Worm (Caenorhabditis elegans) whole organism, L2 larva: ENCODE data around the gene rpb-12.
A peak's percentile ranks its signal among the peaks of the same experiment; 100 is the strongest.

Source experiments
- C34F6.9 ChIP-seq: fragments of 150-350 bp; optimal IDR thresholded peaks from 2 replicates; lab custom pipeline; 2014; ENCODE audit warnings: missing biosample characterization, missing genetic modification characterization
- Y55F3AM.14 ChIP-seq: fragments of 200-800 bp; sonication (Bioruptor generic); optimal IDR thresholded peaks from 2 replicates; lab custom pipeline; 2018; ENCODE audit warnings: mild to moderate bottlenecking, missing genetic modification characterization, missing compliant biosample characterization
- ZK546.5 ChIP-seq: sonication (generic microtip); optimal IDR thresholded peaks from 2 replicates; lab custom pipeline; 2017; ENCODE audit warnings: missing biosample characterization, missing genetic modification characterization
- alr-1 ChIP-seq: fragments of 150-350 bp; optimal IDR thresholded peaks from 2 replicates; lab custom pipeline; 2014; ENCODE audit warnings: missing biosample characterization, missing genetic modification characterization
- aly-2 ChIP-seq: fragments of 150-350 bp; optimal IDR thresholded peaks from 2 replicates; lab custom pipeline; 2014; ENCODE audit warnings: missing biosample characterization, missing genetic modification characterization
- blmp-1 ChIP-seq: sonication (generic microtip); optimal IDR thresholded peaks from 2 replicates; lab custom pipeline; 2017; ENCODE audit warnings: missing genetic modification characterization, mild to moderate bottlenecking, missing compliant biosample characterization, antibody characterized with exemption, moderate library complexity; ENCODE audit not compliant: insufficient read depth
- ceh-16 ChIP-seq: fragments of 150-350 bp; optimal IDR thresholded peaks from 2 replicates; lab custom pipeline; 2014; ENCODE audit warnings: missing biosample characterization, missing genetic modification characterization
- ceh-82 ChIP-seq: fragments of 150-350 bp; optimal IDR thresholded peaks from 2 replicates; lab custom pipeline; 2014; ENCODE audit warnings: missing biosample characterization, missing genetic modification characterization
- crh-2 ChIP-seq: sonication (generic microtip); optimal IDR thresholded peaks from 2 replicates; lab custom pipeline; 2017; ENCODE audit warnings: missing biosample characterization, missing genetic modification characterization
- dmd-4 ChIP-seq: sonication (generic microtip); optimal IDR thresholded peaks from 2 replicates; lab custom pipeline; 2017; ENCODE audit warnings: missing biosample characterization, missing genetic modification characterization
- egl-27 ChIP-seq: sonication (generic microtip); optimal IDR thresholded peaks from 3 replicates; lab custom pipeline; 2017; ENCODE audit warnings: missing biosample characterization, missing genetic modification reagents, missing genetic modification characterization
- fos-1 ChIP-seq: fragments of 150-350 bp; optimal IDR thresholded peaks from 2 replicates; lab custom pipeline; 2014; ENCODE audit warnings: missing biosample characterization, missing genetic modification characterization
- gmeb-1 ChIP-seq: fragments of 150-350 bp; optimal IDR thresholded peaks from 2 replicates; lab custom pipeline; 2014; ENCODE audit warnings: missing biosample characterization, missing genetic modification characterization
- lin-13 ChIP-seq: fragments of 150-350 bp; optimal IDR thresholded peaks from 2 replicates; lab custom pipeline; 2014; ENCODE audit warnings: missing biosample characterization, missing genetic modification reagents, missing genetic modification characterization
- lin-39 ChIP-seq: fragments of 150-350 bp; optimal IDR thresholded peaks from 2 replicates; lab custom pipeline; 2014; ENCODE audit warnings: missing biosample characterization, missing genetic modification reagents, missing genetic modification characterization
- lsy-2 ChIP-seq, 2 experiments: fragments of 150-350 bp in 1 of 2; sonication (generic microtip) in 1 of 2; optimal IDR thresholded peaks; 2 replicates each; lab custom pipeline; 2014 to 2017; ENCODE audit warnings: missing biosample characterization in 2 of 2, missing genetic modification characterization in 2 of 2
- mdl-1 ChIP-seq, 2 experiments: fragments of 150-350 bp in 1 of 2; sonication (generic microtip) in 1 of 2; optimal IDR thresholded peaks; 2 replicates each; lab custom pipeline; 2017; ENCODE audit warnings: missing biosample characterization in 2 of 2, missing genetic modification characterization in 2 of 2
- nhr-10 ChIP-seq: sonication (generic microtip); optimal IDR thresholded peaks from 2 replicates; lab custom pipeline; 2017; ENCODE audit warnings: missing biosample characterization, missing genetic modification characterization
- nhr-12 ChIP-seq: fragments of 150-350 bp; optimal IDR thresholded peaks from 2 replicates; lab custom pipeline; 2014; ENCODE audit warnings: missing biosample characterization, missing genetic modification characterization
- nhr-129 ChIP-seq: fragments of 150-350 bp; optimal IDR thresholded peaks from 2 replicates; lab custom pipeline; 2014; ENCODE audit warnings: missing biosample characterization, missing genetic modification characterization
- nhr-21 ChIP-seq: fragments of 150-350 bp; optimal IDR thresholded peaks from 2 replicates; lab custom pipeline; 2014; ENCODE audit warnings: missing biosample characterization, missing genetic modification characterization
- nhr-77 ChIP-seq: fragments of 150-350 bp; optimal IDR thresholded peaks from 2 replicates; lab custom pipeline; 2014; ENCODE audit warnings: missing biosample characterization, missing genetic modification characterization
- peb-1 ChIP-seq: fragments of 150-350 bp; optimal IDR thresholded peaks from 2 replicates; lab custom pipeline; 2014; ENCODE audit warnings: missing biosample characterization, missing genetic modification characterization
- sem-4 ChIP-seq: fragments of 150-350 bp; optimal IDR thresholded peaks from 2 replicates; lab custom pipeline; 2014; ENCODE audit warnings: missing biosample characterization, missing genetic modification reagents, missing genetic modification characterization
- sma-3 ChIP-seq: sonication (generic microtip); optimal IDR thresholded peaks from 2 replicates; lab custom pipeline; 2016; ENCODE audit warnings: missing genetic modification reagents, missing genetic modification characterization, missing compliant biosample characterization
- sma-9 ChIP-seq, 2 experiments: fragments of 150-350 bp in 1 of 2; sonication (generic microtip) in 1 of 2; optimal IDR thresholded peaks; 2 replicates each; lab custom pipeline; 2014 to 2016; ENCODE audit warnings: missing genetic modification characterization in 2 of 2, mild to moderate bottlenecking in 1 of 2, missing biosample characterization in 1 of 2, missing compliant biosample characterization in 1 of 2, missing genetic modification reagents in 1 of 2, moderate library complexity in 1 of 2
- snpc-4 ChIP-seq: fragments of 150-350 bp; optimal IDR thresholded peaks from 2 replicates; lab custom pipeline; 2014; ENCODE audit warnings: missing biosample characterization, missing genetic modification characterization
- unc-55 ChIP-seq: fragments of 150-350 bp; sonication (generic microtip); optimal IDR thresholded peaks from 3 replicates; lab custom pipeline; 2014; ENCODE audit warnings: missing biosample characterization, missing genetic modification reagents, missing genetic modification characterization
- unc-62 ChIP-seq: fragments of 150-350 bp; optimal IDR thresholded peaks from 2 replicates; lab custom pipeline; 2014; ENCODE audit warnings: missing biosample characterization, missing genetic modification reagents, missing genetic modification characterization
- zag-1 ChIP-seq: fragments of 150-350 bp; optimal IDR thresholded peaks from 2 replicates; lab custom pipeline; 2014; ENCODE audit warnings: missing biosample characterization, missing genetic modification characterization
- ztf-1 ChIP-seq: fragments of 200-800 bp; sonication (Bioruptor generic); conservative IDR thresholded peaks from 2 replicates; pipeline ENCODE4 v1.3.6; 2022; ENCODE audit warnings: missing genetic modification characterization, missing compliant biosample characterization

The rpb-12 gene

DNA sequence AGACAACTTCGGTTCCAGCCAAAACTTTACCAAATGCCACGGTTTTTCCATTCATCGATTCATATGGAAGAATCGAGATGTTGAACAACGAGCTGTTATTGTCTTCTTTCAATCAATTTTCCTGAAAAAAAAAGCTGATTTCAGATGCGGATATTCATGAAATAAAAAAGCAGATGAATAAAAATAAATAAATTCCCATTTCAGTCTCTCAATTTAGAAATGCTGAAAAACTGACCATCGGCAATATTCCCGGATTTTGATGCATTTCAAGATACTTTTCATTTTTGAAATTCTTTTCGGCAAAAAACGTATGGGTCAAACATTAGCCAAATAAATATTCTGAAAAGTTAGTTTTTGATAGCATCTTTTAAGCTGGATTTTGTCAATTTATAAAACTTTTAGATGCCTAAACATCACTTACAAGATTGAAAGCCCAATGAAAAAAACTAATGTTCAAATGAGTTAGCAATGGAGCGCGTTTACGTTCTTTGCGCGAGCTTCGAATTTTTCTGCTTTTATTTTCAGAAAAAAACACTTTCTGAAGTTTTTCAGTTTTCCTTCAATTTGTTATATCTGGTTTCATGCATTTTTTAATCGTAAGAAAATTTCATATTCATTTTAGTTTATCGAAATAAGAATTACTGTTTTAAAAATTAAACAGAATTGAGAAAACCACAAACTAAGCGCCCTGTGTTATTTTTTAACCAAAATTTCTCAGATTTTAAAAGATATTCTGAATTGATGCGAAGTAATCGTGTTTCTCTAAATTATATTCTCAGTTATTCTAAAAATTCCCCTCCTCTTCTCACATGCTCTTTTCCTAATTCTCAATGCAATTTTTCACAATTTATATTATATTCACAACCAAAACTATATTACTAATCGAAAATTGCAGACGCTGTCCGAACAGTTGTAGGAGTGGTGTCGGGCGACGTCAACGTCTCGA, 42.3 kb downstream of the rpb-12 start, which contains the start of the genes C01F6.14 and fem-3:
Gene C01F6.14, minus strand, starts transcription at position 51 of the 946 bp plus-strand sequence.
Gene fem-3, plus strand, starts transcription at position 896 of the 946 bp plus-strand sequence.
- no peak for TF ChIP-seq Y55F3AM.14 (GFP tag; lab: Kevin White, UChicago)
- peak; percentile 15 for TF ChIP-seq crh-2 (tag; lab: Kevin White, UChicago)
- TF ChIP-seq sma-9 (GFP tag; optimal IDR thresholded peaks at IDR 0.05; lab: Kevin White, UChicago): no peak
- no peak for TF ChIP-seq sma-9 (tag; optimal IDR thresholded peaks at IDR 0.05; lab: Kevin White, UChicago)
- no peak for TF ChIP-seq sem-4 (tag; lab: Kevin White, UChicago)
- no peak for TF ChIP-seq dmd-4
- no peak for TF ChIP-seq ZK546.5 (tag; lab: Kevin White, UChicago)
- TF ChIP-seq C34F6.9: peak; percentile 43
- no peak for TF ChIP-seq mdl-1 (tag; optimal IDR thresholded peaks at IDR 0.05; lab: Kevin White, UChicago)
- peak; percentile 39 for TF ChIP-seq unc-55
- peak in 1 of 2 experiments; percentile 40 for TF ChIP-seq lsy-2 (tag; optimal IDR thresholded peaks at IDR 0.05; lab: Kevin White, UChicago)

DNA sequence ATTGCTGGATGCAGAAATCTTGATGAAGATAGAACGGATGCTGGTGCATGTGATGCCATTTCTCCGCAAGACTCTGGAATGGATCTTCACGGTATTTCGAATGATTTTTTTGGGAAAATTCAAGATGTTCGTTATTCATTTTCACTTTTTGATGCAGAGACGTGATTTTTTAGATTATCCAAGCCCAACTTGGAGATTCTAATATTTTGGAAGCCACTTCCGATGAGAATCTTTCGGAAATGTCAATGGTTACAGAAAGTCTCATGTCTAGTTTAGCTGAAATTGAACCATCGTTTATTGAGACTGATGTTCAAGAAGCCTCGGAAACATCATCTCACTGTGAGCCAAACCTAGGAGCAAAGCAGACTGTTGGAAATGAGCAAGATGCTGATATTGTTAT, 45.8 kb downstream of the rpb-12 start:
- TF ChIP-seq ztf-1 (GFP tag; lab: Robert Waterston, UW): no peak
- TF ChIP-seq sma-3 (GFP tag; lab: Kevin White, UChicago): no peak
- no peak for TF ChIP-seq blmp-1 (tag; lab: Kevin White, UChicago)
- TF ChIP-seq snpc-4: no peak
- no peak for TF ChIP-seq nhr-77 (tag; lab: Kevin White, UChicago)
- TF ChIP-seq mdl-1 (tag; optimal IDR thresholded peaks at IDR 0.05; lab: Kevin White, UChicago): no peak
- no peak for TF ChIP-seq nhr-12 (tag; lab: Kevin White, UChicago)
- TF ChIP-seq egl-27 (tag; lab: Kevin White, UChicago): no peak
- TF ChIP-seq ceh-16: no peak
- TF ChIP-seq nhr-21: no peak
- no peak for TF ChIP-seq nhr-129 (tag; lab: Kevin White, UChicago)

DNA sequence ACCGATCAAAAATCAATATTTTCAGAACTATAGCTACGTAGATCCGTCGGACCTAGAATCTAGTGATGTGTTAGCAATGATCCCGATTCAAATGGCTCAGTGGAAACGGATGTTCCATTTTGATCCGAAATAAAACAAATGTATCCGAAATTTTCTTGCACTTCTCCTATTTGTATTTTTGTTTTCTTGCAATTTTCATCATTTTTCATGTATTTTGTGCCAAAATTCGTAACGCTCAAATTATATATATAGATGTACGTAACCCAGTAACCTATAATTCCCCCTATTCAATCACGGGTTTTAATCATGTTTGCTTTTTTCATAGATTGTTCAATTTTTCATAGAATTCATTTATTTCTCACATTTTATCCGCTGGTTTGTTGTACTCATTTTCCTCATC, 47.7 kb downstream of the rpb-12 start, which contains the start of gene gldi-10:
Gene gldi-10, plus strand, starts transcription at position 301 of the 400 bp plus-strand sequence.
- TF ChIP-seq gmeb-1 (tag; lab: Kevin White, UChicago) (no peak), zag-1 (no peak), C34F6.9 (no peak), egl-27 (tag; lab: Kevin White, UChicago) (no peak), nhr-10 (tag; lab: Kevin White, UChicago) (no peak), nhr-77 (tag; lab: Kevin White, UChicago) (no peak), alr-1 (tag; lab: Kevin White, UChicago) (no peak), unc-62 (GFP tag; lab: Kevin White, UChicago) (no peak), ceh-82 (tag; lab: Kevin White, UChicago) (no peak), peb-1 (tag; lab: Kevin White, UChicago) (no peak), lin-39 (tag; lab: Kevin White, UChicago) (no peak), sem-4 (tag; lab: Kevin White, UChicago) (no peak), lin-13 (GFP tag; lab: Kevin White, UChicago) (no peak), ceh-16 (no peak), fos-1 (tag; lab: Kevin White, UChicago) (no peak), blmp-1 (tag; lab: Kevin White, UChicago) (no peak), aly-2 (no peak)
